Worm (Caenorhabditis elegans): ENCODE measurements around the gene vap-1.

Gene vap-1

DNA sequence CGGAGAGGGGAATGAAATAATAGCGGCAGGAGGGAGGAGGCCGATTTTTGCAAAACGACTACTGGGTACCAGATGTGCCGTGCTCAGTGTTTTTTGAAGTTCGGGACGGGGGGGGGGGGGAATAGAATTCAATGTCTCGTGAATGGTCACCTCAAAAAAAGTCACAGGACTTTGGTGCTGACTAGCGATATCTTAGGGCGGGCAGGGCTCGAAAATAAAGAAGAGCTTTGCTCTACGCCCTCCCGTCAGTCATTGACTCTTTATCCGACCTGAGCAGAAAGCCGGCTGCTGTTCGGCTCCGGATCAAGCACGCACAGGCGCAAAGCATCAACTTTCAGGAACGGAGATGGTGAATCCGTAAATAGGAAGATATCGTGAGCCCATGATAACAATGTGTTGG lies 5.8 kb downstream of the vap-1 start:
- TF ChIP-seq jun-1 (tag; optimal IDR thresholded peaks at IDR 0.05), result no peak
- no peak for TF ChIP-seq dmd-6 (GFP tag; IDR thresholded peaks at IDR 0.05)
- no peak for TF ChIP-seq zag-1 (tag; optimal IDR thresholded peaks at IDR 0.05)
- TF ChIP-seq unc-62 (GFP tag; optimal IDR thresholded peaks at IDR 0.05 in 1 of 2), result peak in 1 of 2 experiments; percentile 96
- no peak for TF ChIP-seq unc-62 (tag; optimal IDR thresholded peaks at IDR 0.05)
- TF ChIP-seq set-16 (GFP tag; IDR thresholded peaks at IDR 0.05), result peak; percentile 43
- no peak for TF ChIP-seq nhr-102 (tag; optimal IDR thresholded peaks at IDR 0.05)

DNA sequence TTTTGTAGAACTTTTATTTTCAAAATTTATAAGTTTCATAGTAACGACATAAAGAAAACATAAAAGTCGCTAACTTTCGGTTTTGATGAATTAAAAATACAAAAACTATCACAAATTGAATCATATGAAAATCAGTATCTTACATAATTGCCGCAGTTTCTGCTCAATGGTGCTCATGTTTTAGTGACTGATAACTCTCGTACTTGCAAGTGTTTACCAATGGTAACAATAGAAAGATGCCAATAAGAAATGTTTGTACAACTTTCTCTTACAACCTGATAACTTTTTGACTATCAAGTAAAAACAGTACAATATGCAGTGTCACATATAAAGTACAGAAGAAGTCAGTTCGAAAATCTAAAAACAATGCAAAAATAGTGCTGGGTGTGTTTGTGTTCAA lies 10.2 kb downstream of the vap-1 start:
- TF ChIP-seq unc-62 (GFP tag; optimal IDR thresholded peaks at IDR 0.05 in 1 of 2) (peak in 1 of 2 experiments; percentile 78), unc-62 (tag; optimal IDR thresholded peaks at IDR 0.05) (no peak), mdl-1 (tag; optimal IDR thresholded peaks at IDR 0.05) (no peak), pqm-1 (tag; optimal IDR thresholded peaks at IDR 0.05) (peak; percentile 53), nhr-111 (GFP tag; optimal IDR thresholded peaks at IDR 0.05) (no peak), mes-2 (tag; optimal IDR thresholded peaks at IDR 0.05; ENCODE audit: poor library complexity, severe bottlenecking) (no peak), lin-29 (GFP tag; IDR thresholded peaks at IDR 0.05) (no peak), ceh-20 (GFP tag; IDR thresholded peaks at IDR 0.05) (no peak), ceh-44 (GFP tag; IDR thresholded peaks at IDR 0.05) (no peak), nhr-28 (tag; optimal IDR thresholded peaks at IDR 0.05) (peak; percentile 1), daf-16 (GFP tag; optimal IDR thresholded peaks at IDR 0.05) (no peak), daf-16 (tag; optimal IDR thresholded peaks at IDR 0.05) (peak; percentile 81)

DNA sequence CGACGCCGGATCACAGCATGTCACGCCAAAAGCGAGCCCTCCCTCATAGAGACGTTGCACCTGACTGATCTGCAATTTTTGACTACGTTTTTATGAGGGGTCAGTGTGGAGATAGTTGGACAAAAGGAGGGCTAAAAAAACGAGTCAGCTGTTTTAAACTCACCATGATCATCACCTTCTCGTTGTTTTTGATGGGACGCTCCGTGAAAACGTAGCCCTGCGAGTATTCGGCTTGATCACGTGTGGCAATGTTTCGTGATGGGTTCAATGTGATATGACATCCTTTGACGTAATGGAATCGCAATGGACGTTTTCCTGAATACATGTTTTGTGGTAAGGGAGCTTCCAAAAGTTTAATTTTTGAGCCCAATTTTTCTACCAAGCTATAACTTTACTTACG lies 11.3 kb downstream of the vap-1 start:
- TF ChIP-seq T26A8.4 (GFP tag; IDR thresholded peaks at IDR 0.05), result no peak
- TF ChIP-seq daf-16 (GFP tag; optimal IDR thresholded peaks at IDR 0.05), result peak in 1 of 2 experiments; percentile 20
- no peak for TF ChIP-seq daf-16 (tag; optimal IDR thresholded peaks at IDR 0.05)
- TF ChIP-seq pha-4 (GFP tag; IDR thresholded peaks at IDR 0.05), result no peak
- TF ChIP-seq pha-4 (tag; optimal IDR thresholded peaks at IDR 0.05), result no peak
- no peak for TF ChIP-seq fkh-10 (GFP tag; optimal IDR thresholded peaks at IDR 0.05)
- peak; percentile 46 for TF ChIP-seq hlh-30 (tag; optimal IDR thresholded peaks at IDR 0.05; ENCODE audit: insufficient read depth)
- TF ChIP-seq madf-9 (GFP tag; conservative IDR thresholded peaks at IDR 0.05), result no peak
- no peak for TF ChIP-seq rbr-2 (tag; optimal IDR thresholded peaks at IDR 0.05)
- TF ChIP-seq T20F7.1 (GFP tag; optimal IDR thresholded peaks at IDR 0.05), result no peak
- no peak for TF ChIP-seq ceh-82 (tag; optimal IDR thresholded peaks at IDR 0.05)
- peak; percentile 19 for TF ChIP-seq hlh-11 (tag; optimal IDR thresholded peaks at IDR 0.05)
- no peak for TF ChIP-seq nhr-237 (tag; optimal IDR thresholded peaks at IDR 0.05)
- peak in 1 of 2 experiments; percentile 25 for TF ChIP-seq hif-1 (tag; optimal IDR thresholded peaks at IDR 0.05)
- TF ChIP-seq nhr-11 (tag; optimal IDR thresholded peaks at IDR 0.05), result peak; percentile 80
- TF ChIP-seq unc-62 (GFP tag; optimal IDR thresholded peaks at IDR 0.05 in 1 of 2), result peak in 1 of 2 experiments; percentile 85
- TF ChIP-seq unc-62 (tag; optimal IDR thresholded peaks at IDR 0.05), result no peak

DNA sequence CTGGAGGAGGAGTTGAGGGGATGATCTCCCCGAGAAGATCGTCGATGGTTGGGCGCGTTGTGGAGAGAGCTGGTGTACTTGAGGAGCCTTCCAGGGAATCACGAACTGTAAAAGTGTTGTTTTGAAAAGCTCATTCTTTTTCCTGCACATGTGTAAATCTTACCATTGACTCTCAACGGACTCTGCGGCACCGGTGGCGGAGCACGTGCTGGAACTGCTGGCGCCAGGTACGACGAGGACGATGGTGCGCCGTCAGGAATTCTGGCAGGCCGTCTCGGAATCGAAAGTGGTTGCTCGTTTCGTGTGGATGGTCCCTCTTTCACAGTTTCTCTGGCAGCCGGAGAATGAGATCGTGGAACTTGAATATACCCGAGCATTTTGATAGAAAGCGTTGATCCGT lies 12.0 kb downstream of the vap-1 start:
- no peak for TF ChIP-seq Y48G9A.11 (GFP tag; IDR thresholded peaks at IDR 0.05)
- peak in 1 of 2 experiments; percentile 17 for TF ChIP-seq unc-62 (GFP tag; optimal IDR thresholded peaks at IDR 0.05 in 1 of 2)
- TF ChIP-seq unc-62 (tag; optimal IDR thresholded peaks at IDR 0.05), result no peak
- TF ChIP-seq set-16 (GFP tag; IDR thresholded peaks at IDR 0.05), result peak; percentile 70; the same call in 1 of the 2 replicates

DNA sequence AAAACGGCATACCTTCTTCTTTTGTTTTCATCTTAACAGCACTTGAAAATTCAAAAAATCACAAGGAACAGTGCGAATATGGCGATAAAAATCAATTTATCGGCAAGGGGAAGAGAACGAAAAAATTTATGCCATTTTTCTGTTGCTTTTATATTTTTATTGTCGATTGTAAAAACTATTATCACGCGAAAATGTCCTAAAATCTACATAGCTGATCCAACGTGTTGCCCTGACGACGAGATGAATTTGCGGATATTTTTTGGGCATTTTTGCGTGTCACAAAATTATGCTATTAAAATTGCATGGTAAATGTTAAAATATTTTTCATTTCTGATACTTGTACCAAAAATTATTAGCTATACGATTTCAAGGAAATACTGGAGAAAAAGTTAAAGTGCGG lies 14.4 kb downstream of the vap-1 start, which contains the start of gene F10D7.4:
F10D7.4 (minus strand) TSS at position 101 of the 400 bp plus-strand sequence.
- no peak for TF ChIP-seq zfp-3 (GFP tag; conservative IDR thresholded peaks at IDR 0.05)
- TF ChIP-seq unc-62 (GFP tag; optimal IDR thresholded peaks at IDR 0.05 in 1 of 2), result peak in 1 of 2 experiments; percentile 5
- TF ChIP-seq unc-62 (tag; optimal IDR thresholded peaks at IDR 0.05), result no peak
